In the genomic region with DNA sequence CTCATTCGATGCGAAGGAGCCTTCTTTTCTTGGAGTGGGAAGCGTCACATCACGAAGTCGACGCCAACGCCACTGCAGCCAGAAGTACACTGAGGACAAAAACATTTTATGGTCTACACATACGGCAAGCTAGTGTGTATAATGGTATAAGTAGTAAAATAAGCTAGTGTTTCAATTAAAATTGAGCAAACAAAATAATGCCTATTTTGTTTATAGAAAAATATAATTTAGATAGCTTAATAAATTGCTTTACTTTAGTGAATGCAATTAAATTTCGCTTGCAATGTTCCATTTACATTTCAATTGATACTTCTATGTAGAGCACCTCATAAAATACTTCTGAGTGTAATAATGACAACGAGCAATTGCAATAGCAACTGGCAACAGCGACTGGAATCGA, we compare ENCODE assay signal across 4 fruit fly cellular contexts.
TF ChIP-seq lines count a peak whose summit lies in the region.

No protein-coding gene starts in this region.

- no peak for TF ChIP-seq CTCF in whole organism, embryonic (GFP tag; optimal IDR thresholded peaks at IDR 0.05; lab: Kevin White, UChicago)

TF ChIP-seq in whole organism, embryonic, 481 proteins besides CTCF, POLR2A, EP300 and RAD21:
- TF ChIP-seq nom (GFP tag; optimal IDR thresholded peaks at IDR 0.05; lab: Kevin White, UChicago) (peak; percentile 36), CG2129 (GFP tag; IDR thresholded peaks at IDR 0.05; lab: Robert Waterston, UW; ENCODE audit: partially characterized antibody) (no peak), bsh (GFP tag; optimal IDR thresholded peaks at IDR 0.05; lab: Kevin White, UChicago) (peak in 1 of 2 experiments; percentile 4)

TF ChIP-seq in whole organism, prepupa, 60 proteins besides CTCF, POLR2A, EP300 and RAD21 (continues in another document):
- TF ChIP-seq CG34406 (GFP tag; optimal IDR thresholded peaks at IDR 0.05; lab: Kevin White, UChicago) (peak; percentile 35), Eip93F (GFP tag; optimal IDR thresholded peaks at IDR 0.05; lab: Kevin White, UChicago) (no peak), CG6163 (GFP tag; IDR thresholded peaks at IDR 0.05; lab: Robert Waterston, UW) (peak; percentile 49; the same call in 2 of the 3 replicates), Met (GFP tag; optimal IDR thresholded peaks at IDR 0.05; lab: Kevin White, UChicago) (peak; percentile 36), CG8119 (GFP tag; IDR thresholded peaks at IDR 0.05; lab: Robert Waterston, UW) (peak; percentile 60; the same call in 2 of the 3 replicates), spab (GFP tag; optimal IDR thresholded peaks at IDR 0.05; lab: Kevin White, UChicago) (peak; percentile 43), CG31627 (GFP tag; optimal IDR thresholded peaks at IDR 0.05; lab: Kevin White, UChicago) (no peak), Eip78C (GFP tag; lab: Kevin White, UChicago) (peak; percentile 91), CG15336 (GFP tag; IDR thresholded peaks at IDR 0.05; lab: Robert Waterston, UW) (peak; percentile 62), fkh (GFP tag; optimal IDR thresholded peaks at IDR 0.05; lab: Kevin White, UChicago) (no peak), CG11762 (GFP tag; optimal IDR thresholded peaks at IDR 0.05; lab: Kevin White, UChicago; ENCODE audit: insufficient read depth) (peak; percentile 47), ss (GFP tag; optimal IDR thresholded peaks at IDR 0.05; lab: Kevin White, UChicago) (peak; percentile 67 to 70), CG3919 (GFP tag; optimal IDR thresholded peaks at IDR 0.05; lab: Kevin White, UChicago) (peak; percentile 61), Blimp-1 (GFP tag; optimal IDR thresholded peaks at IDR 0.05; lab: Kevin White, UChicago) (no peak), CG32006 (GFP tag; optimal IDR thresholded peaks at IDR 0.05; lab: Kevin White, UChicago) (peak; percentile 76), CG16779 (tag; optimal IDR thresholded peaks at IDR 0.05; lab: Kevin White, UChicago) (no peak), net (GFP tag; optimal IDR thresholded peaks at IDR 0.05; lab: Kevin White, UChicago) (peak; percentile 34), fd59A (GFP tag; optimal IDR thresholded peaks at IDR 0.05; lab: Kevin White, UChicago) (peak; percentile 74), acj6 (GFP tag; optimal IDR thresholded peaks at IDR 0.05; lab: Kevin White, UChicago) (peak; percentile 55), Gug (GFP tag; IDR thresholded peaks at IDR 0.05; lab: Robert Waterston, UW) (no peak), fd85E (GFP tag; optimal IDR thresholded peaks at IDR 0.05; lab: Kevin White, UChicago) (no peak), cyc (GFP tag; optimal IDR thresholded peaks at IDR 0.05; lab: Kevin White, UChicago) (peak; percentile 22), svp (GFP tag; lab: Kevin White, UChicago) (peak; percentile 76), CG6276 (GFP tag; optimal IDR thresholded peaks at IDR 0.05; lab: Kevin White, UChicago) (no peak), eg (GFP tag; IDR thresholded peaks at IDR 0.05; lab: Robert Waterston, UW) (0 out of 3 replicates have a peak, but pooled peaks have one; percentile 36), vri (GFP tag; optimal IDR thresholded peaks at IDR 0.05; lab: Kevin White, UChicago) (no peak), CG11902 (GFP tag; optimal IDR thresholded peaks at IDR 0.05; lab: Kevin White, UChicago) (no peak)

TF ChIP-seq in whole organism, pupa, 21 proteins besides CTCF, POLR2A, EP300 and RAD21:
- no peak for TF ChIP-seq CG12605 (GFP tag; IDR thresholded peaks at IDR 0.05; lab: Robert Waterston, UW)
- peak; percentile 81 for TF ChIP-seq CG15710 (tag; optimal IDR thresholded peaks at IDR 0.05; lab: Kevin White, UChicago)
- peak; percentile 21 for TF ChIP-seq CG13204 (GFP tag; optimal IDR thresholded peaks at IDR 0.05; lab: Kevin White, UChicago)
- TF ChIP-seq Snoo (tag; optimal IDR thresholded peaks at IDR 0.05; lab: Kevin White, UChicago) = no peak
- TF ChIP-seq CG8159 (tag; optimal IDR thresholded peaks at IDR 0.05; lab: Kevin White, UChicago) = peak; percentile 83
- peak; percentile 59 for TF ChIP-seq CG9948 (tag; optimal IDR thresholded peaks at IDR 0.05; lab: Kevin White, UChicago)
- TF ChIP-seq Pif1A (GFP tag; optimal IDR thresholded peaks at IDR 0.05; lab: Kevin White, UChicago) = peak; percentile 46
- peak; percentile 37 for TF ChIP-seq D1 (tag; optimal IDR thresholded peaks at IDR 0.05; lab: Kevin White, UChicago)
- no peak for TF ChIP-seq EcR (GFP tag; optimal IDR thresholded peaks at IDR 0.05; lab: Kevin White, UChicago)
- peak; percentile 80 for TF ChIP-seq CG17806 (tag; optimal IDR thresholded peaks at IDR 0.05; lab: Kevin White, UChicago)
- TF ChIP-seq CG8301 (tag; optimal IDR thresholded peaks at IDR 0.05; lab: Kevin White, UChicago) = peak; percentile 64
- peak; percentile 68 for TF ChIP-seq CG14655 (GFP tag; optimal IDR thresholded peaks at IDR 0.05; lab: Kevin White, UChicago)
- TF ChIP-seq CG34367 (tag; optimal IDR thresholded peaks at IDR 0.05; lab: Kevin White, UChicago) = peak; percentile 71

TF ChIP-seq in whole organism, wandering third instar larva, 38 proteins besides CTCF, POLR2A, EP300 and RAD21:
- peak; percentile 25 for TF ChIP-seq ey (GFP tag; optimal IDR thresholded peaks at IDR 0.05; lab: Kevin White, UChicago)
- TF ChIP-seq lola (GFP tag; optimal IDR thresholded peaks at IDR 0.05; lab: Kevin White, UChicago) = no peak
- TF ChIP-seq brk (GFP tag; optimal IDR thresholded peaks at IDR 0.05; lab: Kevin White, UChicago) = no peak
- no peak for TF ChIP-seq jim (GFP tag; optimal IDR thresholded peaks at IDR 0.05; lab: Kevin White, UChicago)
- no peak for TF ChIP-seq Hr78 (GFP tag; optimal IDR thresholded peaks at IDR 0.05; lab: Kevin White, UChicago)
- TF ChIP-seq Myc (optimal IDR thresholded peaks at IDR 0.05; lab: Kevin White, UChicago) = no peak
- TF ChIP-seq Hr83 (GFP tag; optimal IDR thresholded peaks at IDR 0.05; lab: Kevin White, UChicago; ENCODE audit: poor library complexity, severe bottlenecking) = no peak
- TF ChIP-seq N (GFP tag; optimal IDR thresholded peaks at IDR 0.05; lab: Kevin White, UChicago) = no peak
- peak in 1 of 2 experiments; percentile 41 for TF ChIP-seq foxo (GFP tag; optimal IDR thresholded peaks at IDR 0.05; lab: Kevin White, UChicago)
- TF ChIP-seq Hnf4 (GFP tag; optimal IDR thresholded peaks at IDR 0.05; lab: Kevin White, UChicago) = no peak
- TF ChIP-seq dl (GFP tag; optimal IDR thresholded peaks at IDR 0.05; lab: Kevin White, UChicago; ENCODE audit: insufficient read depth in 1 of 2, partially characterized antibody in 2 of 2) = no peak
- TF ChIP-seq psq (GFP tag; optimal IDR thresholded peaks at IDR 0.05; lab: Kevin White, UChicago) = no peak
- no peak for TF ChIP-seq Rel (GFP tag; optimal IDR thresholded peaks at IDR 0.05; lab: Kevin White, UChicago)
- no peak for TF ChIP-seq Rel (tag; optimal IDR thresholded peaks at IDR 0.05; lab: Kevin White, UChicago)
- TF ChIP-seq OdsH (GFP tag; optimal IDR thresholded peaks at IDR 0.05; lab: Kevin White, UChicago) = peak; percentile 5
- no peak for TF ChIP-seq Abd-B (GFP tag; optimal IDR thresholded peaks at IDR 0.05; lab: Kevin White, UChicago)

Comparison
In these comparisons a context has a peak if more than half of its experiments do, and no peak if none do; other contexts are left out.
1. Of the 7 proteins assayed by ChIP-seq in both whole organism, embryonic and whole organism, prepupa: peak only in whole organism, embryonic: none; only in whole organism, prepupa: Hr39, Lpt and Sox102F; in both: none; in neither: 4.